Worm (Caenorhabditis elegans): ENCODE results near the gene C50F4.9.

Gene C50F4.9

DNA sequence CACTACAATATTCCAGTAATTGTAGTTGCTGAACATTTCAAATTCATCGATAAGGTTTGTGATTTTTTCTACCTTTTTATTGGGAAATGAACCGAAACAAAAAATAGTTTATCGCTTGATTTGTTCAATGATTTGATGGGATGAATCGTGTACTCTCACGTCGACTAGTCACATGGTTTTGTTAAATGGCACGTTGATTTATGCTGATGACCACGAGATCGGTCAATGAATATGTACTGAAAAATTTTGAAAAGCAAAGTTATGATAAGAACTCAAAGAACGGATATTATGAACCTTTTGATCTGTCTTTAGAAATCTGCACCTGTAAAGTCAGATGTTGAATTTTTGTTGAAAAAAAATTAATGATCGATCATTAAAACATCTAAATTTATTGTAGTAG is 7.7 kb downstream of the C50F4.9 start (continued):
- TF ChIP-seq mab-5 (tag; optimal IDR thresholded peaks at IDR 0.05) (no peak), C34F6.9 (tag; optimal IDR thresholded peaks at IDR 0.05) (no peak), nhr-6 (tag; optimal IDR thresholded peaks at IDR 0.05) (peak; percentile 62), nhr-12 (tag; optimal IDR thresholded peaks at IDR 0.05) (no peak), nhr-237 (tag; optimal IDR thresholded peaks at IDR 0.05) (no peak), ztf-1 (GFP tag; conservative IDR thresholded peaks at IDR 0.05) (no peak)

DNA sequence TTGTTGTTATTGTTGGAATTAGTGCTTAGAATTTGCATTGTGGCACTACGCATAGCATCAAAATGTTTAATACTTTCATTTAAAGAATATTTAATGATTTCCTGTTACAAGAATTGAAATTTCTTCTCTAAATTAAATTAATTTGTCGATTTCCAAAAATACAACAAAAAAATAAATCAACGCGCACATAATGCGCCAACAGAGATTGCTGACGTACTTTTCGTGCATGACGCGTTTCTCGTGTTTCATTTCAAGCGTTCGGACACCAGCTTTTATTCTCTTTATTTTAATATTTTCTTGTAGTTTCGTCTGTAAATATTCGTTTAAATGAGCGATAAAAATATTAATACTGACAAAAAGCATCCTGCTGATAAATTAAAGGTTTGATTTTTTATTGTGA is 10.4 kb downstream of the C50F4.9 start, which contains the start of gene eif-2Bdelta:
eif-2Bdelta (plus strand) TSS at position 235 of the 400 bp plus-strand sequence.
- TF ChIP-seq ceh-16 (tag; optimal IDR thresholded peaks at IDR 0.05) = no peak
- TF ChIP-seq blmp-1 (tag; optimal IDR thresholded peaks at IDR 0.05; ENCODE audit: insufficient read depth) = no peak
- no peak for TF ChIP-seq skn-1 (tag; optimal IDR thresholded peaks at IDR 0.05)
- no peak for TF ChIP-seq zag-1 (tag; optimal IDR thresholded peaks at IDR 0.05)
- peak; percentile 39 for TF ChIP-seq nhr-25 (tag; optimal IDR thresholded peaks at IDR 0.05)
- no peak for TF ChIP-seq lin-39 (tag; optimal IDR thresholded peaks at IDR 0.05)
- TF ChIP-seq snpc-4 (tag; optimal IDR thresholded peaks at IDR 0.05) = peak; percentile 51
- TF ChIP-seq sma-9 (GFP tag; optimal IDR thresholded peaks at IDR 0.05) = peak; percentile 74
- no peak for TF ChIP-seq sma-9 (tag; optimal IDR thresholded peaks at IDR 0.05)
- peak; percentile 46 for TF ChIP-seq sma-3 (GFP tag; optimal IDR thresholded peaks at IDR 0.05)
- TF ChIP-seq F13H6.1 (tag; optimal IDR thresholded peaks at IDR 0.05) = peak; percentile 38
- TF ChIP-seq C34F6.9 (tag; optimal IDR thresholded peaks at IDR 0.05) = peak; percentile 82
- peak; percentile 68 to 80 for TF ChIP-seq lsy-2 (tag; optimal IDR thresholded peaks at IDR 0.05)
- peak; percentile 73 for TF ChIP-seq gmeb-1 (tag; optimal IDR thresholded peaks at IDR 0.05)
- no peak for TF ChIP-seq unc-39 (tag; optimal IDR thresholded peaks at IDR 0.05)
- TF ChIP-seq mab-5 (tag; optimal IDR thresholded peaks at IDR 0.05) = peak; percentile 58
- peak; percentile 10 for TF ChIP-seq crh-2 (tag; optimal IDR thresholded peaks at IDR 0.05)

DNA sequence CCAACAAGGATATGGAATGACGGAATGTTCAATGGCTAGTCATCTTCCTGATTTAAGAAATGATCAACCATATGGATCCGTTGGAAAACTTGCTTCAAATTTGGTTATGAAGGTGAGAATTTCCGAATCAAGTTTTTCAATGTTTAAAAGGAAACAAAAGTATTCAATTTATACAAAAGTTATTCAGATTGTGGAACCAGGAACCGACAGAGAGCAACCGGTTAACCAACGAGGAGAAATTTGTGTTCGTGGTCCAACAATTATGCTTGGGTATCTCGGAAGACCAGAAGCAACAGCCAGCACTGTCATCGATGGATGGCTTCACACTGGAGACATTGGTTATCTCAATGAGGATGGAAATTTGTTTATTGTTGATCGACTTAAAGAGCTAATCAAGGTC is 14.4 kb downstream of the C50F4.9 start:
- no peak for TF ChIP-seq ztf-4 (tag; optimal IDR thresholded peaks at IDR 0.05)
- no peak for TF ChIP-seq mbf-1 (tag; optimal IDR thresholded peaks at IDR 0.05)

DNA sequence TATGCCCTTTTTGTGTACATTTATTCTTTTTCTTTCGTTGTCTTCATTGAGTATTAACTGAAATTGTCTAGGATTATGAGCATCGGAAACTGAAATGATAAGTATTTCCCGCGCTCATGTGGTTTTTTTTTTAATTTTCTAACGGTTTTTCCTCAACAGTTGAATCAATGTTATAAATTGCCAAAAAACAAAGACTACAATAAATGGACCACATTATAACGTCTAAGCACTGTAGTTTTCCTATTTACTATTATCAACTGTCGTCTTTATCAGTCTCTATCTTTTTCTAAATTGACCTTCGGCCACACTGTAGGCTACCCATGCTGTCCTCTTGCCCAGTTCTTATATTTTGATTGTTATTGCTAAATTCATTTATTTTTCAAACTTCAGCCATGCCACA is 16.3 kb downstream of the C50F4.9 start, which contains the start of gene acs-14:
acs-14 (plus strand) TSS at position 391 of the 400 bp plus-strand sequence.
- no peak for TF ChIP-seq skn-1 (tag; optimal IDR thresholded peaks at IDR 0.05)
- TF ChIP-seq nhr-10 (tag; optimal IDR thresholded peaks at IDR 0.05) = no peak
- TF ChIP-seq egl-27 (tag; optimal IDR thresholded peaks at IDR 0.05) = no peak
- TF ChIP-seq nhr-21 (tag; optimal IDR thresholded peaks at IDR 0.05) = no peak
- peak; percentile 17 for TF ChIP-seq fos-1 (tag; optimal IDR thresholded peaks at IDR 0.05)

DNA sequence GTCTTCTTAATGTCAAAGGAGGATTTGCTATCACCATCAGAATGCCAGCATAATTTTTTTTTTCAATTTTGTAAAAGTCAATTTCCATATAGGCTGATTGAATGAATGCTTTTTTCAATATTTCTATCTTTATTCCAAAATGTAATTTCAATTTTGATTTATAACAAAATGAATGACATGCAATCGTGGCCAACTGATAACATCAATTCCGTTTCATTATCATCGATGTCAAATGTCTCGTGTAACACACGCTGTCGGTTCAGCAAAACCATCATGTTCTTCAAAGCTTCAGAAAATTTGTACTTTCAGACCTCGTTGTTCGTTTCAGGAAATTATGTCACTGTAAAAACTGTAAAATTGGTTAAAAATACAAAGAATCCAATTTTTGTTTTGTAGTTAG is 17.1 kb downstream of the C50F4.9 start:
- TF ChIP-seq skn-1 (tag; optimal IDR thresholded peaks at IDR 0.05) = no peak
- peak; percentile 10 for TF ChIP-seq crh-2 (tag; optimal IDR thresholded peaks at IDR 0.05)
- peak; percentile 30 for TF ChIP-seq sma-9 (GFP tag; optimal IDR thresholded peaks at IDR 0.05)
- no peak for TF ChIP-seq sma-9 (tag; optimal IDR thresholded peaks at IDR 0.05)
- no peak for TF ChIP-seq nhr-12 (tag; optimal IDR thresholded peaks at IDR 0.05)
- TF ChIP-seq mdl-1 (tag; optimal IDR thresholded peaks at IDR 0.05) = peak in 1 of 2 experiments; percentile 13
- no peak for TF ChIP-seq unc-55 (GFP tag; optimal IDR thresholded peaks at IDR 0.05)
- TF ChIP-seq peb-1 (tag; optimal IDR thresholded peaks at IDR 0.05) = no peak
- no peak for TF ChIP-seq zag-1 (tag; optimal IDR thresholded peaks at IDR 0.05)
- TF ChIP-seq ceh-16 (tag; optimal IDR thresholded peaks at IDR 0.05) = no peak
- no peak for TF ChIP-seq nhr-23 (tag; optimal IDR thresholded peaks at IDR 0.05)
- peak; percentile 78 for TF ChIP-seq fos-1 (tag; optimal IDR thresholded peaks at IDR 0.05)
- TF ChIP-seq nhr-11 (tag; optimal IDR thresholded peaks at IDR 0.05) = no peak
- no peak for TF ChIP-seq ZK546.5 (tag; optimal IDR thresholded peaks at IDR 0.05)

DNA sequence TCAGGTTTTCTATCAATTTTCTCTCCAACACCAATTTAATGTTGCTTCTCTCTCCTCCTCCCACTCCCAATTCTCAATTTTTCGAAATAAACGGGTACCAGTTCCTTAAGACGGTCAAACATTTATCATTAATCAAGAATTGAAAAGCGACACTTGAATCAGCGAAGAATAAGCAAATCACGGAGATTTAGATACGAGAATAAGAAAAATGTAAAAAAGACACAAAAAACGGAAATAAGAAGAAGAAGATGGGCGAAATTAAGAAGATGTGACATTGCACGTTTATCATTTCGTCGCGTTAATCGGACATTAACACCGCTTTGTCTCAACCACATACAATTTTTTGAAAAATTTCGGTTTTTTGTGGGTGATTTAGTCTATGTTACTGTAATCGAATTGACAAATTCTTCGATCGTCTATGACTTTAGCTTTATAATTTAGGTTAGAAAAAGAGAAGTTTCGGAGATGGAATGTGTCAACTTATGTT is 19.5 kb downstream of the C50F4.9 start, which contains the start of gene haao-1:
haao-1 (plus strand) TSS at position 437 of the 487 bp plus-strand sequence.
- no peak for TF ChIP-seq ztf-1 (GFP tag; conservative IDR thresholded peaks at IDR 0.05)

Data from whole organism, L2 larva.